Worm (Caenorhabditis elegans): ENCODE results near the gene K09E9.4.

- TF ChIP-seq pha-4 (tag; optimal IDR thresholded peaks at IDR 0.05) (no peak), nhr-120 (GFP tag; IDR thresholded peaks at IDR 0.05) (no peak), madf-10 (tag; optimal IDR thresholded peaks at IDR 0.05) (no peak), hlh-12 (tag; optimal IDR thresholded peaks at IDR 0.05) (no peak), Y67H2A.10 (GFP tag; conservative IDR thresholded peaks at IDR 0.05) (no peak), nfya-1 (tag; optimal IDR thresholded peaks at IDR 0.05; ENCODE audit: borderline replicate concordance, insufficient read depth) (no peak), tbp1 (GFP tag; optimal IDR thresholded peaks at IDR 0.05) (no peak), nfyb-1 (GFP tag; IDR thresholded peaks at IDR 0.05) (no peak), lin-35 (GFP tag; optimal IDR thresholded peaks at IDR 0.05) (no peak), sdz-38 (tag; optimal IDR thresholded peaks at IDR 0.05) (no peak)
Observed at ce11 chrX:15628945-15629344, 1.3 kb downstream of the K09E9.4 start.
